Fruit fly (Drosophila melanogaster): ENCODE data around the gene pelo.
A peak's percentile ranks its signal among the peaks of the same experiment; 100 is the strongest.

pelo gene

DNA sequence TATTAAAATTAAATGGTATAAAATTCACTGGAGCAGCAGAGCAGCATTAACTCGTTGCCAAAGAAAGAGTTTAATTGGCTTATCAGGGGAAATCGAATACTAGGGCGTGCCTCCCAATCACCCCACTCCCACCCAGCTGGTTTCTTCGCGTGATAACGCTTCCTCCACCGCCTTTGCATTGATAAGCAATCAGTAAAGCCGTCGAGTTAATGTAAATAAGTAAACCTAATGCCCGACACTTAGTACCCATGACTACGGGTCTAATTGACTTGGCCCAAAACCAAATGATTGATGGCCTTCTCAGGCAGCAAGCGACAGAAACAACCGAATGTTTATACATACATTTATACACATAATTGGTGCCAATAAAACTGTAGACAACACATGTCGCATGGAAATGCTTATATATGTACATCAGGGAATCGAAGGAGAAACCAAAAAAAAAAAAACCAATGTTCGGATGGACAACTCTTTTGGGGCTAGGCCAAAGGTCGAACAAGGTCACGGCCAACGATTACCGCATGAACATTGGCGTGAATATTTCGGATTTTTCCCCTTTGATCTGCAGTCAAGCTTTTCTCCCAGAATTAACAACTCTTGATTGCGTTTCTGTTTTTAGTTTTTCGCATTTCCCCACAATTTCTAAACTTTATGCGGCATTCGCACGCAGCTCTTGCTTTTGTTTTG, 6.5 kb upstream of the pelo start (continued):
- TF ChIP-seq Myb (GFP tag; optimal IDR thresholded peaks at IDR 0.05) (no peak), CG9609 (GFP tag; optimal IDR thresholded peaks at IDR 0.05) (no peak), CG8944 (GFP tag; optimal IDR thresholded peaks at IDR 0.05) (no peak), p53 (GFP tag; optimal IDR thresholded peaks at IDR 0.05) (no peak), br (optimal IDR thresholded peaks at IDR 0.05) (no peak), esg (GFP tag; conservative IDR thresholded peaks at IDR 0.05) (no peak), CG11398 (GFP tag; optimal IDR thresholded peaks at IDR 0.05) (no peak), Eip74EF (GFP tag; optimal IDR thresholded peaks at IDR 0.05) (no peak), dan (GFP tag; IDR thresholded peaks at IDR 0.05) (no peak), pnt (GFP tag; optimal IDR thresholded peaks at IDR 0.05) (no peak), Camta (GFP tag; optimal IDR thresholded peaks at IDR 0.05) (no peak), HmgD (GFP tag; optimal IDR thresholded peaks at IDR 0.05) (no peak), Rfx (GFP tag; IDR thresholded peaks at IDR 0.05) (no peak), aop (GFP tag; IDR thresholded peaks at IDR 0.05) (no peak), CG14965 (GFP tag; optimal IDR thresholded peaks at IDR 0.05; ENCODE audit: borderline replicate concordance) (no peak), onecut (GFP tag; IDR thresholded peaks at IDR 0.05) (no peak), sens (GFP tag) (peak; percentile 38), CG7987 (GFP tag; optimal IDR thresholded peaks at IDR 0.05) (peak; percentile 4), repo (GFP tag; optimal IDR thresholded peaks at IDR 0.05) (no peak), CG32532 (GFP tag; IDR thresholded peaks at IDR 0.05) (no peak), CG12236 (GFP tag; optimal IDR thresholded peaks at IDR 0.05) (no peak), Adf1 (GFP tag; IDR thresholded peaks at IDR 0.05) (no peak), CG12391 (tag; optimal IDR thresholded peaks at IDR 0.05) (no peak), CG10431 (GFP tag; optimal IDR thresholded peaks at IDR 0.05) (no peak), CG2129 (GFP tag; IDR thresholded peaks at IDR 0.05; ENCODE audit: partially characterized antibody) (no peak), CG4404 (GFP tag; IDR thresholded peaks at IDR 0.05) (no peak), pita (GFP tag; optimal IDR thresholded peaks at IDR 0.05) (no peak), ci (GFP tag; IDR thresholded peaks at IDR 0.05) (peak; percentile 39; the same call in 1 of the 3 replicates), CG5180 (GFP tag; optimal IDR thresholded peaks at IDR 0.05) (no peak)

DNA sequence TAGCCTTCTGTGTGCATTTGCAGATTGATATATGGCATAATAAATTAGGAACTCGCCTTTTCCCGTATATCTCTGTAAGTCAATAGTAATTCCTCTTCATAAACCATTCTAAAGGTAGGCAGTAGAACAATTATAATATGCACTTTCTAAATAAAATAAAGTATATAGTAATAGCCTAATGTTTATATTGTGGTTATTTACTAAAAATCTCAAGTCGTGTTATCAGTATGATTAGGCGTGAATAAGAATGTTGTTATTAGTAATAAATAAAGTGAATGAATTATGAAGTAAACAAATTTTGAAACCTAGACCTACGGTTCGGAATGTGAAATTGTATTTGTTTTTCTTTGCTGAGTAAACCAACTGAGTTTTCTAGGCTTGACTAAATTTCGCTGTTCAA, 4.9 kb upstream of the pelo start:
- TF ChIP-seq Oaz (GFP tag; IDR thresholded peaks at IDR 0.05) (no peak), grn (GFP tag; optimal IDR thresholded peaks at IDR 0.05) (no peak), ewg (GFP tag; optimal IDR thresholded peaks at IDR 0.05) (no peak), CG13775 (GFP tag; optimal IDR thresholded peaks at IDR 0.05) (no peak), dysf (GFP tag; IDR thresholded peaks at IDR 0.05) (no peak), zen (tag; optimal IDR thresholded peaks at IDR 0.05) (no peak), cas (GFP tag; IDR thresholded peaks at IDR 0.05) (no peak), BtbVII (GFP tag; optimal IDR thresholded peaks at IDR 0.05) (no peak), Ptx1 (GFP tag; IDR thresholded peaks at IDR 0.05) (no peak), tap (tag; optimal IDR thresholded peaks at IDR 0.05) (no peak), CG14050 (GFP tag; IDR thresholded peaks at IDR 0.05) (no peak), Ets65A (GFP tag) (no peak), CG9437 (GFP tag; optimal IDR thresholded peaks at IDR 0.05) (no peak), aop (GFP tag; IDR thresholded peaks at IDR 0.05) (no peak), CoRest (tag; optimal IDR thresholded peaks at IDR 0.05) (no peak), CG3281 (GFP tag; optimal IDR thresholded peaks at IDR 0.05) (no peak), CG18764 (GFP tag; optimal IDR thresholded peaks at IDR 0.05) (no peak), Elba2 (GFP tag; optimal IDR thresholded peaks at IDR 0.05) (no peak), Eip74EF (GFP tag; optimal IDR thresholded peaks at IDR 0.05) (no peak), CG1832 (GFP tag; optimal IDR thresholded peaks at IDR 0.05) (no peak), Mrtf (GFP tag; IDR thresholded peaks at IDR 0.05) (no peak), CG12219 (GFP tag; optimal IDR thresholded peaks at IDR 0.05) (no peak), CG3163 (GFP tag; optimal IDR thresholded peaks at IDR 0.05) (no peak), B-H1 (GFP tag; IDR thresholded peaks at IDR 0.05) (no peak), gem (tag; optimal IDR thresholded peaks at IDR 0.05) (peak; percentile 22), dmrt11E (tag; optimal IDR thresholded peaks at IDR 0.05) (peak; percentile 32)
